Fruit fly (Drosophila melanogaster) whole organism, embryonic: ENCODE data around the gene CG14207.

Experiments used
- Aef1 ChIP-seq: fragments of 200-800 bp; sonication (Bioruptor generic); IDR thresholded peaks from 3 replicates; pipeline ENCODE4 v1.3.6; 2022; ENCODE audit warnings: missing biosample characterization, missing genetic modification characterization
- CG10431 ChIP-seq: fragments of 200-800 bp; sonication (Bioruptor generic); optimal IDR thresholded peaks from 3 replicates; lab custom pipeline; 2018; ENCODE audit warnings: missing biosample characterization, mild to moderate bottlenecking, missing genetic modification characterization
- CG12219 ChIP-seq: fragments of 200-800 bp; sonication (Bioruptor generic); optimal IDR thresholded peaks from 3 replicates; lab custom pipeline; 2018; ENCODE audit warnings: missing biosample characterization, mild to moderate bottlenecking, missing genetic modification characterization
- CG13424 ChIP-seq: fragments of 200-800 bp; sonication (Bioruptor generic); optimal IDR thresholded peaks from 2 replicates; lab custom pipeline; 2019; ENCODE audit warnings: missing biosample characterization, mild to moderate bottlenecking, missing genetic modification characterization, moderate library complexity
- CG14860 ChIP-seq: fragments of 200-800 bp; sonication (Bioruptor generic); IDR thresholded peaks from 3 replicates; pipeline ENCODE4 v1.3.6; 2022; ENCODE audit warnings: missing biosample characterization, missing genetic modification characterization; ENCODE audit not compliant: partially characterized antibody
- CG17829 ChIP-seq: fragments of 200-800 bp; optimal IDR thresholded peaks from 2 replicates; lab custom pipeline; 2019; ENCODE audit warnings: missing biosample characterization, mild to moderate bottlenecking, missing genetic modification characterization, moderate library complexity
- CG18262 ChIP-seq: fragments of 200-800 bp; optimal IDR thresholded peaks from 3 replicates; lab custom pipeline; 2019; ENCODE audit warnings: missing biosample characterization, mild to moderate bottlenecking, missing genetic modification characterization, moderate library complexity
- CG31224 ChIP-seq: fragments of 200-800 bp; sonication (Bioruptor generic); IDR thresholded peaks from 2 replicates; pipeline ENCODE4 v1.3.6; 2022; ENCODE audit warnings: missing biosample characterization, missing genetic modification characterization
- CG34376 ChIP-seq: fragments of 200-800 bp; sonication (Bioruptor generic); optimal IDR thresholded peaks from 2 replicates; lab custom pipeline; 2018; ENCODE audit warnings: missing biosample characterization, mild to moderate bottlenecking, missing genetic modification characterization
- CG4282 ChIP-seq: fragments of 200-800 bp; sonication (Bioruptor generic); optimal IDR thresholded peaks from 2 replicates; lab custom pipeline; 2016; ENCODE audit warnings: missing biosample characterization, missing genetic modification characterization
- CG4424 ChIP-seq: fragments of 200-800 bp; sonication (Bioruptor generic); optimal IDR thresholded peaks from 3 replicates; lab custom pipeline; 2016; ENCODE audit warnings: missing biosample characterization, missing genetic modification characterization
- CG5953 ChIP-seq: fragments of 200-800 bp; sonication (Bioruptor generic); IDR thresholded peaks from 2 replicates; pipeline ENCODE4 v1.3.6; 2022; ENCODE audit warnings: missing biosample characterization, missing genetic modification characterization
- CG7271 ChIP-seq: fragments of 200-800 bp; sonication (Bioruptor generic); optimal IDR thresholded peaks from 2 replicates; lab custom pipeline; 2018; ENCODE audit warnings: missing biosample characterization, mild to moderate bottlenecking, missing genetic modification characterization, moderate library complexity
- CG8765 ChIP-seq: fragments of 200-800 bp; sonication (Bioruptor generic); IDR thresholded peaks from 2 replicates; pipeline ENCODE4 v1.3.6; 2022; ENCODE audit warnings: missing biosample characterization, missing genetic modification characterization
- CG9727 ChIP-seq: fragments of 200-800 bp; sonication (Bioruptor generic); optimal IDR thresholded peaks from 3 replicates; lab custom pipeline; 2017; ENCODE audit warnings: missing biosample characterization, mild to moderate bottlenecking, missing genetic modification characterization
- CG9817 ChIP-seq: fragments of 200-800 bp; sonication (Bioruptor generic); optimal IDR thresholded peaks from 2 replicates; lab custom pipeline; 2018; ENCODE audit warnings: missing biosample characterization, mild to moderate bottlenecking, missing genetic modification characterization, moderate library complexity
- Chrac-16 ChIP-seq: fragments of 200-800 bp; sonication (Bioruptor generic); optimal IDR thresholded peaks from 3 replicates; lab custom pipeline; 2016; ENCODE audit warnings: missing biosample characterization, missing genetic modification characterization
- Doc3 ChIP-seq: fragments of 200-800 bp; sonication (Bioruptor generic); IDR thresholded peaks from 3 replicates; pipeline ENCODE4 v1.3.6; 2022; ENCODE audit warnings: missing biosample characterization, missing genetic modification characterization; ENCODE audit not compliant: partially characterized antibody
- E2f1 ChIP-seq: fragments of 200-800 bp; sonication (Bioruptor generic); IDR thresholded peaks from 2 replicates; pipeline ENCODE4 v1.3.6; 2022; ENCODE audit warnings: missing biosample characterization, missing genetic modification characterization
- Ets65A ChIP-seq: fragments of 200-800 bp; sonication (Bioruptor generic); peaks from one replicate; lab custom pipeline; 2016; ENCODE audit warnings: missing biosample characterization, missing genetic modification characterization
- Ets97D ChIP-seq: fragments of 200-800 bp; sonication (Bioruptor generic); optimal IDR thresholded peaks from 3 replicates; lab custom pipeline; 2016; ENCODE audit warnings: missing biosample characterization, missing genetic modification characterization
- H2.0 ChIP-seq: fragments of 200-800 bp; sonication (Bioruptor generic); IDR thresholded peaks from 2 replicates; pipeline ENCODE4 v1.3.6; 2022; ENCODE audit warnings: missing biosample characterization, missing genetic modification characterization
- HmgZ ChIP-seq: fragments of 200-800 bp; sonication (Bioruptor generic); optimal IDR thresholded peaks from 2 replicates; lab custom pipeline; 2018; ENCODE audit warnings: missing biosample characterization, mild to moderate bottlenecking, missing genetic modification characterization
- Lhr ChIP-seq: fragments of 200-800 bp; sonication (Bioruptor generic); optimal IDR thresholded peaks from 3 replicates; lab custom pipeline; 2017; ENCODE audit warnings: mild to moderate bottlenecking, missing biosample characterization, missing genetic modification reagents, missing genetic modification characterization
- Myb ChIP-seq: fragments of 200-800 bp; sonication (Bioruptor generic); optimal IDR thresholded peaks from 2 replicates; lab custom pipeline; 2016; ENCODE audit warnings: missing biosample characterization, missing genetic modification characterization
- Neu2 ChIP-seq: fragments of 200-800 bp; sonication (Bioruptor generic); optimal IDR thresholded peaks from 3 replicates; lab custom pipeline; 2016; ENCODE audit warnings: missing biosample characterization, missing genetic modification characterization, borderline replicate concordance
- Poxn ChIP-seq: fragments of 200-800 bp; sonication (Bioruptor generic); IDR thresholded peaks from 2 replicates; pipeline ENCODE4 v1.3.6; 2022; ENCODE audit warnings: missing biosample characterization, missing genetic modification characterization
- Side ChIP-seq: fragments of 200-800 bp; sonication (Bioruptor generic); optimal IDR thresholded peaks from 2 replicates; lab custom pipeline; 2016; ENCODE audit warnings: missing biosample characterization, missing genetic modification characterization
- Sin3A ChIP-seq: fragments of >200 bp; optimal IDR thresholded peaks from 2 replicates; lab custom pipeline; 2018
- Spps ChIP-seq: fragments of 200-800 bp; sonication (Bioruptor generic); optimal IDR thresholded peaks from 2 replicates; lab custom pipeline; 2018; ENCODE audit warnings: missing biosample characterization, mild to moderate bottlenecking, missing genetic modification characterization
- Sry-β ChIP-seq: fragments of 200-800 bp; sonication (Bioruptor generic); optimal IDR thresholded peaks from 2 replicates; lab custom pipeline; 2018; ENCODE audit warnings: missing biosample characterization, mild to moderate bottlenecking, missing genetic modification characterization, moderate library complexity
- ara ChIP-seq: fragments of 200-800 bp; sonication (Bioruptor generic); IDR thresholded peaks from 2 replicates; pipeline ENCODE4 v1.3.6; 2022; ENCODE audit warnings: missing biosample characterization, missing genetic modification characterization
- az2 ChIP-seq: fragments of 200-800 bp; sonication (Bioruptor generic); optimal IDR thresholded peaks from 3 replicates; lab custom pipeline; 2016; ENCODE audit warnings: missing biosample characterization, missing genetic modification characterization
- bsh ChIP-seq, 2 experiments: fragments of 200-800 bp; sonication (Bioruptor generic); optimal IDR thresholded peaks; 2 replicates each; lab custom pipeline; 2017 to 2018; ENCODE audit warnings: mild to moderate bottlenecking in 2 of 2, missing biosample characterization in 2 of 2, missing genetic modification characterization in 2 of 2, moderate library complexity in 1 of 2
- chm ChIP-seq: fragments of 200-800 bp; sonication (Bioruptor generic); IDR thresholded peaks from 2 replicates; pipeline ENCODE4 v1.3.6; 2022; ENCODE audit warnings: missing biosample characterization, missing genetic modification characterization
- ci ChIP-seq: fragments of 200-800 bp; sonication (Bioruptor generic); IDR thresholded peaks from 3 replicates; pipeline ENCODE4 v1.3.6; 2022; ENCODE audit warnings: missing biosample characterization, missing genetic modification characterization
- dm ChIP-seq: fragments of 200-800 bp; sonication (Bioruptor generic); optimal IDR thresholded peaks from 3 replicates; lab custom pipeline; 2016; ENCODE audit warnings: missing biosample characterization, missing genetic modification characterization
- esg ChIP-seq: fragments of 200-800 bp; sonication (Bioruptor generic); conservative IDR thresholded peaks from 2 replicates; pipeline ENCODE4 v1.3.6; 2022; ENCODE audit warnings: missing biosample characterization, missing genetic modification characterization
- gt ChIP-seq: fragments of 200-800 bp; sonication (Bioruptor generic); IDR thresholded peaks from 2 replicates; pipeline ENCODE4 v1.3.6; 2022; ENCODE audit warnings: missing biosample characterization, missing genetic modification characterization
- insv ChIP-seq, 2 experiments: fragments of 200-800 bp; sonication (Bioruptor generic); optimal IDR thresholded peaks; 3 replicates each; lab custom pipeline; 2016 to 2018; ENCODE audit warnings: missing biosample characterization in 2 of 2, missing genetic modification characterization in 2 of 2
- inv ChIP-seq: fragments of 200-800 bp; sonication (Bioruptor generic); IDR thresholded peaks from 2 replicates; pipeline ENCODE4 v1.3.6; 2022; ENCODE audit warnings: missing biosample characterization, missing genetic modification characterization; ENCODE audit not compliant: partially characterized antibody
- kah ChIP-seq: fragments of 200-800 bp; sonication (Bioruptor generic); optimal IDR thresholded peaks from 2 replicates; lab custom pipeline; 2018; ENCODE audit warnings: missing biosample characterization, mild to moderate bottlenecking, missing genetic modification characterization
- pb ChIP-seq: fragments of 200-800 bp; sonication (Bioruptor generic); optimal IDR thresholded peaks from 3 replicates; lab custom pipeline; 2016; ENCODE audit warnings: missing biosample characterization, missing genetic modification characterization
- pita ChIP-seq: fragments of 200-800 bp; sonication (Bioruptor generic); optimal IDR thresholded peaks from 2 replicates; lab custom pipeline; 2017; ENCODE audit warnings: missing biosample characterization, mild to moderate bottlenecking, missing genetic modification characterization
- salm ChIP-seq: fragments of 200-800 bp; sonication (Bioruptor generic); optimal IDR thresholded peaks from 2 replicates; lab custom pipeline; 2018; ENCODE audit warnings: missing biosample characterization, mild to moderate bottlenecking, missing genetic modification characterization
- sd ChIP-seq: fragments of 200-800 bp; sonication (Bioruptor generic); optimal IDR thresholded peaks from 3 replicates; lab custom pipeline; 2018; ENCODE audit warnings: missing biosample characterization, mild to moderate bottlenecking, missing genetic modification characterization, moderate library complexity
- slbo ChIP-seq: fragments of 200-800 bp; sonication (Bioruptor generic); IDR thresholded peaks from 2 replicates; pipeline ENCODE4 v1.3.6; 2022; ENCODE audit warnings: missing biosample characterization, missing genetic modification characterization
- ssp ChIP-seq: fragments of 200-800 bp; sonication (Bioruptor generic); IDR thresholded peaks from 2 replicates; pipeline ENCODE4 v1.3.6; 2022; ENCODE audit warnings: missing biosample characterization, missing genetic modification characterization
- tna ChIP-seq: fragments of 200-800 bp; sonication (Bioruptor generic); IDR thresholded peaks from 2 replicates; pipeline ENCODE4 v1.3.6; 2022; ENCODE audit warnings: missing biosample characterization, missing genetic modification characterization; ENCODE audit not compliant: partially characterized antibody
- zen ChIP-seq: fragments of 200-800 bp; sonication (Bioruptor generic); optimal IDR thresholded peaks from 3 replicates; lab custom pipeline; 2018; ENCODE audit warnings: missing biosample characterization, mild to moderate bottlenecking, missing genetic modification characterization, moderate library complexity

The CG14207 gene

DNA sequence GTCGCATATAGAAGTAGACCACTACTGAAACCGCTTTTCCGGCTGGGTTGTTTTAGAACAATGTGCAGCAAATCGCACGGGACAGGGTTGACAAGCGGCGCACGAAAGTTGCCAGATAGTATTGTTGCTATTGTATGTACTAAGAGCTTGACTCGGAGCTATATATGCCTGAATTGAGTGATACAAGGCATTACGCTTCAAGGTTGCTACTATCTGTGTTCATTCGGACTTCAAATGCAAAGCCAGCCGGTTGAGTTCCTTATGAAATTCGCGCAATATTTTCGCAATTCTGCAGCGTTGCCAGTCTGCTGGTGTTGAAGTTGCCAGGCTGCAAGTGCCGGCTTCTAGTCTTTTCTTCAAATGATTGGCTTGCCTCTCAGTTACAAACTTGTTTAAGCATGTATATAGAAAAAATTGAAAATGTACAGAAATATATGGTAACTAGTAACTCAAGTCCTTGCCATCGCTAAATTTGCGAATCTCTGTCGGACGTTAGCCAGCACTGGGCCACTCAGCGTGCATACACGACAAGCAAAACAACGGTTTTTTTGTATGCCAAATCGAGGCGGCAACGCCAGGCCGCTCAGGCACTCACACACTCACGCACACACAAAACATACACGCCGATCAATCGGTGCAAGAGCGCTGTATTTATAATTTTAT, 46.9 kb downstream of the CG14207 start, which contains the start of the genes Ranbp21 and Elys (continued):
- peak; percentile 96 for TF ChIP-seq Ets65A
- peak; percentile 94 for TF ChIP-seq Myb (GFP tag; lab: Kevin White, UChicago)
- TF ChIP-seq Doc3 (GFP tag; lab: Robert Waterston, UW), result no peak
- TF ChIP-seq kah (GFP tag; lab: Kevin White, UChicago), result no peak
- peak in 1 of 2 experiments; percentile 31 for TF ChIP-seq bsh (GFP tag; optimal IDR thresholded peaks at IDR 0.05; lab: Kevin White, UChicago)
- TF ChIP-seq Chrac-16, result peak; percentile 71
- peak; percentile 45; the same call in 1 of the 2 replicates for TF ChIP-seq inv
- TF ChIP-seq salm, result no peak
- peak; percentile 95 for TF ChIP-seq Sin3A (lab: Kevin White, UChicago)
- TF ChIP-seq chm, result no peak
- peak; percentile 47; the same call in 1 of the 2 replicates for TF ChIP-seq CG31224
- TF ChIP-seq CG4424 (GFP tag; lab: Kevin White, UChicago), result no peak
- TF ChIP-seq CG18262 (tag; lab: Kevin White, UChicago), result no peak
- TF ChIP-seq insv (GFP tag; optimal IDR thresholded peaks at IDR 0.05; lab: Kevin White, UChicago), result peak in 1 of 2 experiments; percentile 28
- TF ChIP-seq ara (GFP tag; lab: Robert Waterston, UW), result peak; percentile 62
- TF ChIP-seq gt (GFP tag; lab: Robert Waterston, UW), result no peak
- TF ChIP-seq az2, result peak; percentile 45
- TF ChIP-seq CG7271 (tag; lab: Kevin White, UChicago), result no peak
- TF ChIP-seq Aef1 (GFP tag; lab: Robert Waterston, UW), result peak; percentile 55
- no peak for TF ChIP-seq sd
- TF ChIP-seq CG8765 (GFP tag; lab: Robert Waterston, UW), result peak; percentile 31; the same call in 1 of the 2 replicates
- no peak for TF ChIP-seq CG12219
- peak; percentile 42; the same call in 1 of the 2 replicates for TF ChIP-seq E2f1 (GFP tag; lab: Robert Waterston, UW)
- TF ChIP-seq dm (GFP tag; lab: Kevin White, UChicago), result peak; percentile 86
- peak; percentile 50 for TF ChIP-seq CG9817 (tag; lab: Kevin White, UChicago)
- TF ChIP-seq Poxn (GFP tag; lab: Robert Waterston, UW), result no peak
- no peak for TF ChIP-seq Spps (tag; lab: Kevin White, UChicago)
- TF ChIP-seq Sry-β (GFP tag; lab: Kevin White, UChicago), result no peak
- no peak for TF ChIP-seq zen (tag; lab: Kevin White, UChicago)
- TF ChIP-seq H2.0 (GFP tag; lab: Robert Waterston, UW), result peak; percentile 52
- TF ChIP-seq CG17829 (tag; lab: Kevin White, UChicago), result peak; percentile 33
- no peak for TF ChIP-seq pb (GFP tag; lab: Kevin White, UChicago)
- TF ChIP-seq pita (GFP tag; lab: Kevin White, UChicago), result no peak
- TF ChIP-seq ci, result peak; percentile 56; the same call in 1 of the 3 replicates
- no peak for TF ChIP-seq CG14860
- TF ChIP-seq esg (GFP tag; lab: Robert Waterston, UW), result peak; percentile 47; the same call in 1 of the 2 replicates
- TF ChIP-seq Lhr (GFP tag; lab: Kevin White, UChicago), result peak; percentile 66
- TF ChIP-seq tna, result no peak
- no peak for TF ChIP-seq CG4282 (GFP tag; lab: Kevin White, UChicago)
- TF ChIP-seq CG5953 (GFP tag; lab: Robert Waterston, UW), result no peak
- TF ChIP-seq CG10431 (GFP tag; lab: Kevin White, UChicago), result no peak
- TF ChIP-seq CG13424 (tag; lab: Kevin White, UChicago), result peak; percentile 36
- TF ChIP-seq ssp, result peak; percentile 47
- peak; percentile 28 for TF ChIP-seq HmgZ (tag; lab: Kevin White, UChicago)
- peak; percentile 62 for TF ChIP-seq Ets97D (GFP tag; lab: Kevin White, UChicago)
- TF ChIP-seq Neu2 (GFP tag; lab: Kevin White, UChicago), result no peak
- TF ChIP-seq Side, result peak; percentile 43
- TF ChIP-seq CG34376 (GFP tag; lab: Kevin White, UChicago), result no peak
- TF ChIP-seq slbo (GFP tag; lab: Robert Waterston, UW), result peak; percentile 77
- peak; percentile 59 for TF ChIP-seq CG9727 (GFP tag; lab: Kevin White, UChicago)
